Worm (Caenorhabditis elegans) whole organism, late embryonic: ENCODE data around the gene F39E9.6.

ENCODE experiments used
- ahr-1 ChIP-seq: sonication (generic microtip); optimal IDR thresholded peaks from 2 replicates; lab custom pipeline; 2016; ENCODE audit warnings: missing genetic modification characterization, missing compliant biosample characterization
- ama-1 ChIP-seq: fragments of 150-350 bp; optimal IDR thresholded peaks from 2 replicates; lab custom pipeline; 2014
- ceh-2 ChIP-seq: sonication (generic microtip); optimal IDR thresholded peaks from 2 replicates; lab custom pipeline; 2016; ENCODE audit warnings: missing genotype, missing genetic modification characterization, missing compliant biosample characterization
- ceh-45 ChIP-seq: fragments of 200-800 bp; sonication (Bioruptor generic); IDR thresholded peaks from 2 replicates; pipeline ENCODE4 v1.3.6; 2022; ENCODE audit warnings: missing genetic modification reagents, missing genetic modification characterization, missing compliant biosample characterization
- fkh-10 ChIP-seq: fragments of 150-350 bp; optimal IDR thresholded peaks from 2 replicates; lab custom pipeline; 2014; ENCODE audit warnings: missing biosample characterization, missing genetic modification reagents, missing genetic modification characterization
- hlh-30 ChIP-seq: sonication (generic microtip); optimal IDR thresholded peaks from 2 replicates; lab custom pipeline; 2017; ENCODE audit warnings: antibody characterized with exemption, missing genetic modification characterization, missing compliant biosample characterization; ENCODE audit not compliant: insufficient read depth
- lin-11 ChIP-seq: fragments of 200-800 bp; sonication (Bioruptor generic); optimal IDR thresholded peaks from 2 replicates; lab custom pipeline; 2018; ENCODE audit warnings: mild to moderate bottlenecking, missing genetic modification characterization, missing compliant biosample characterization
- pha-4 ChIP-seq: fragments of 150-350 bp; optimal IDR thresholded peaks from 2 replicates; lab custom pipeline; 2018; ENCODE audit warnings: missing biosample characterization, missing genetic modification reagents, missing genetic modification characterization
- pqm-1 ChIP-seq: sonication (generic microtip); optimal IDR thresholded peaks from 2 replicates; lab custom pipeline; 2016; ENCODE audit warnings: missing genetic modification characterization, missing compliant biosample characterization
- rnt-1 ChIP-seq: sonication (generic microtip); optimal IDR thresholded peaks from 2 replicates; lab custom pipeline; 2016; ENCODE audit warnings: missing genetic modification characterization, missing compliant biosample characterization
- sox-4 ChIP-seq: sonication (generic microtip); optimal IDR thresholded peaks from 2 replicates; lab custom pipeline; 2017; ENCODE audit warnings: mild to moderate bottlenecking, missing genetic modification characterization, inconsistent platforms, missing compliant biosample characterization
- unc-86 ChIP-seq: sonication (generic microtip); optimal IDR thresholded peaks from 2 replicates; lab custom pipeline; 2016; ENCODE audit warnings: missing genetic modification characterization, missing compliant biosample characterization
- ztf-16 ChIP-seq: sonication (generic microtip); optimal IDR thresholded peaks from 2 replicates; lab custom pipeline; 2017; ENCODE audit warnings: missing genetic modification characterization, missing compliant biosample characterization

- TF ChIP-seq pqm-1 (tag; lab: Kevin White, UChicago) (no peak), hlh-30 (tag; lab: Kevin White, UChicago) (no peak), fkh-10 (GFP tag; lab: Kevin White, UChicago) (no peak), ama-1 (no peak), lin-11 (tag; lab: Kevin White, UChicago) (no peak), ahr-1 (tag; lab: Kevin White, UChicago) (no peak), unc-86 (no peak), ceh-45 (GFP tag; lab: Robert Waterston, UW) (no peak), rnt-1 (tag; lab: Kevin White, UChicago) (no peak), ztf-16 (tag; lab: Kevin White, UChicago) (no peak), sox-4 (tag; lab: Kevin White, UChicago) (no peak), ceh-2 (tag; lab: Kevin White, UChicago) (no peak), pha-4 (tag; lab: Kevin White, UChicago) (no peak)
These were observed 34.7 kb downstream of the F39E9.6 start, which contains the start of gene wht-4 for ce11 chrII:3278634-3279033.
